Fruit fly (Drosophila melanogaster) whole organism, embryonic: ENCODE data around the gene Nup37.

Experiments
- CG11247 ChIP-seq: fragments of 200-800 bp; sonication (Bioruptor generic); IDR thresholded peaks from 2 replicates; pipeline ENCODE4 v1.3.6; 2022; ENCODE audit warnings: missing biosample characterization, missing genetic modification characterization
- CG11560 ChIP-seq: fragments of 200-800 bp; sonication (Bioruptor generic); IDR thresholded peaks from 3 replicates; pipeline ENCODE4 v1.3.6; 2022; ENCODE audit warnings: missing biosample characterization, missing genetic modification characterization
- CG12744 ChIP-seq: fragments of 200-800 bp; sonication (Bioruptor generic); optimal IDR thresholded peaks from 2 replicates; lab custom pipeline; 2016; ENCODE audit warnings: missing biosample characterization, missing genetic modification characterization
- CG14710 ChIP-seq: fragments of 200-800 bp; sonication (Bioruptor generic); optimal IDR thresholded peaks from 3 replicates; lab custom pipeline; 2019; ENCODE audit warnings: missing biosample characterization, mild to moderate bottlenecking, missing genetic modification characterization, moderate library complexity
- CG16863 ChIP-seq: fragments of 200-800 bp; sonication (Bioruptor generic); optimal IDR thresholded peaks from 3 replicates; lab custom pipeline; 2016; ENCODE audit warnings: missing biosample characterization, missing genetic modification characterization
- CG2678 ChIP-seq: fragments of 200-800 bp; sonication (Bioruptor generic); optimal IDR thresholded peaks from 3 replicates; lab custom pipeline; 2019; ENCODE audit warnings: missing biosample characterization, mild to moderate bottlenecking, missing genetic modification characterization, moderate library complexity
- CG30431 ChIP-seq: fragments of 200-800 bp; sonication (Bioruptor generic); optimal IDR thresholded peaks from 2 replicates; lab custom pipeline; 2017; ENCODE audit warnings: missing biosample characterization, missing genetic modification characterization
- CG31441 ChIP-seq: fragments of 200-800 bp; sonication (Bioruptor generic); IDR thresholded peaks from 2 replicates; pipeline ENCODE4 v1.3.6; 2022; ENCODE audit warnings: missing biosample characterization, missing genetic modification characterization
- CG3163 ChIP-seq: fragments of 200-800 bp; sonication (Bioruptor generic); optimal IDR thresholded peaks from 3 replicates; lab custom pipeline; 2016; ENCODE audit warnings: missing biosample characterization, missing genetic modification characterization
- CG3995 ChIP-seq: fragments of 200-800 bp; sonication (Bioruptor generic); optimal IDR thresholded peaks from 3 replicates; lab custom pipeline; 2016; ENCODE audit warnings: missing biosample characterization, missing genetic modification characterization
- CG43689 ChIP-seq: fragments of 200-800 bp; sonication (Bioruptor generic); IDR thresholded peaks from 2 replicates; pipeline ENCODE4 v1.3.6; 2022; ENCODE audit warnings: missing biosample characterization, missing genetic modification characterization
- CG4820 ChIP-seq: fragments of 200-800 bp; sonication (Bioruptor generic); optimal IDR thresholded peaks from 3 replicates; lab custom pipeline; 2016; ENCODE audit warnings: missing biosample characterization, missing genetic modification characterization
- CG6791 ChIP-seq: fragments of 200-800 bp; sonication (Bioruptor generic); IDR thresholded peaks from 3 replicates; pipeline ENCODE4 v1.3.6; 2022; ENCODE audit warnings: missing biosample characterization, missing genetic modification characterization; ENCODE audit not compliant: partially characterized antibody
- CG8944 ChIP-seq: fragments of 200-800 bp; sonication (Bioruptor generic); optimal IDR thresholded peaks from 3 replicates; lab custom pipeline; 2016; ENCODE audit warnings: missing biosample characterization, missing genetic modification characterization
- CG9817 ChIP-seq: fragments of 200-800 bp; sonication (Bioruptor generic); optimal IDR thresholded peaks from 2 replicates; lab custom pipeline; 2018; ENCODE audit warnings: missing biosample characterization, mild to moderate bottlenecking, missing genetic modification characterization, moderate library complexity
- CG9932 ChIP-seq: fragments of 200-800 bp; sonication (Bioruptor generic); IDR thresholded peaks from 2 replicates; pipeline ENCODE4 v1.3.6; 2022; ENCODE audit warnings: missing biosample characterization, missing genetic modification characterization
- Doc2 ChIP-seq: fragments of 200-800 bp; sonication (Bioruptor generic); IDR thresholded peaks from 2 replicates; pipeline ENCODE4 v1.3.6; 2022; ENCODE audit warnings: missing biosample characterization, missing genetic modification characterization
- Dp ChIP-seq: fragments of 200-800 bp; sonication (Bioruptor generic); optimal IDR thresholded peaks from 2 replicates; lab custom pipeline; 2018; ENCODE audit warnings: missing biosample characterization, mild to moderate bottlenecking, missing genetic modification characterization, moderate library complexity
- Eip74EF ChIP-seq, 2 experiments: fragments of 200-800 bp in 1 of 2; fragments of >200 bp in 1 of 2; sonication (Bioruptor generic) in 1 of 2; optimal IDR thresholded peaks; 2 replicates each; lab custom pipeline; 2017 to 2019; ENCODE audit warnings: missing biosample characterization in 2 of 2, missing genetic modification characterization in 2 of 2, mild to moderate bottlenecking in 1 of 2, moderate library complexity in 1 of 2
- HLHmδ ChIP-seq: fragments of 200-800 bp; sonication (Bioruptor generic); optimal IDR thresholded peaks from 2 replicates; lab custom pipeline; 2018; ENCODE audit warnings: missing biosample characterization, mild to moderate bottlenecking, missing genetic modification characterization, moderate library complexity
- Hmr ChIP-seq: fragments of 200-800 bp; sonication (Bioruptor generic); optimal IDR thresholded peaks from 3 replicates; lab custom pipeline; 2017; ENCODE audit warnings: mild to moderate bottlenecking, missing biosample characterization, missing genetic modification reagents, missing genetic modification characterization
- Hr39 ChIP-seq: fragments of >200 bp; optimal IDR thresholded peaks from 2 replicates; lab custom pipeline; 2017
- Hr78 ChIP-seq, 2 experiments: fragments of 200-800 bp in 1 of 2; fragments of >200 bp in 1 of 2; sonication (Bioruptor generic) in 1 of 2; optimal IDR thresholded peaks; 2 replicates each; lab custom pipeline; 2017 to 2019; ENCODE audit warnings: missing biosample characterization in 2 of 2, missing genetic modification characterization in 2 of 2, mild to moderate bottlenecking in 1 of 2, moderate library complexity in 1 of 2
- Mes4 ChIP-seq: fragments of 200-800 bp; sonication (Bioruptor generic); optimal IDR thresholded peaks from 2 replicates; lab custom pipeline; 2016; ENCODE audit warnings: missing biosample characterization, missing genetic modification characterization
- PHDP ChIP-seq: fragments of 200-800 bp; sonication (Bioruptor generic); optimal IDR thresholded peaks from 3 replicates; lab custom pipeline; 2018; ENCODE audit warnings: missing biosample characterization, mild to moderate bottlenecking, missing genetic modification characterization, moderate library complexity
- Side ChIP-seq: fragments of 200-800 bp; sonication (Bioruptor generic); optimal IDR thresholded peaks from 2 replicates; lab custom pipeline; 2016; ENCODE audit warnings: missing biosample characterization, missing genetic modification characterization
- Sox100B ChIP-seq: fragments of 200-800 bp; sonication (Bioruptor generic); optimal IDR thresholded peaks from 3 replicates; lab custom pipeline; 2018; ENCODE audit warnings: missing biosample characterization, mild to moderate bottlenecking, missing genetic modification characterization
- Trl ChIP-seq, 3 experiments: fragments of >200 bp in 2 of 3; fragments of 200-800 bp in 1 of 3; sonication (Bioruptor generic) in 1 of 3; optimal IDR thresholded peaks; 2 replicates in 1 of 3; 3 replicates in 2 of 3; lab custom pipeline; 2016 to 2017; ENCODE audit warnings: missing biosample characterization in 1 of 3, missing genetic modification characterization in 1 of 3
- ac ChIP-seq: fragments of 200-800 bp; sonication (Bioruptor generic); optimal IDR thresholded peaks from 3 replicates; lab custom pipeline; 2017; ENCODE audit warnings: missing biosample characterization, mild to moderate bottlenecking, missing genetic modification characterization
- bsh ChIP-seq, 2 experiments: fragments of 200-800 bp; sonication (Bioruptor generic); optimal IDR thresholded peaks; 2 replicates each; lab custom pipeline; 2017 to 2018; ENCODE audit warnings: mild to moderate bottlenecking in 2 of 2, missing biosample characterization in 2 of 2, missing genetic modification characterization in 2 of 2, moderate library complexity in 1 of 2
- cato ChIP-seq: fragments of 200-800 bp; sonication (Bioruptor generic); optimal IDR thresholded peaks from 2 replicates; lab custom pipeline; 2016; ENCODE audit warnings: missing biosample characterization, missing genetic modification characterization, borderline replicate concordance
- cwo ChIP-seq: fragments of 200-800 bp; sonication (Bioruptor generic); optimal IDR thresholded peaks from 3 replicates; lab custom pipeline; 2017; ENCODE audit warnings: missing biosample characterization, missing genetic modification characterization, mild to moderate bottlenecking, moderate library complexity, missing genetic modification reagents
- ewg ChIP-seq: fragments of 200-800 bp; sonication (Bioruptor generic); optimal IDR thresholded peaks from 3 replicates; lab custom pipeline; 2017; ENCODE audit warnings: mild to moderate bottlenecking, missing biosample characterization, missing genetic modification reagents, missing genetic modification characterization
- fd102C ChIP-seq: fragments of 200-800 bp; sonication (Bioruptor generic); optimal IDR thresholded peaks from 2 replicates; lab custom pipeline; 2018; ENCODE audit warnings: missing biosample characterization, mild to moderate bottlenecking, missing genetic modification characterization, moderate library complexity
- fd64A ChIP-seq: fragments of 200-800 bp; sonication (Bioruptor generic); optimal IDR thresholded peaks from 3 replicates; lab custom pipeline; 2018; ENCODE audit warnings: missing biosample characterization, mild to moderate bottlenecking, missing genetic modification characterization
- gcm2 ChIP-seq: fragments of 200-800 bp; sonication (Bioruptor generic); optimal IDR thresholded peaks from 2 replicates; lab custom pipeline; 2016; ENCODE audit warnings: missing biosample characterization, missing genetic modification characterization
- ken ChIP-seq: fragments of 200-800 bp; sonication (Bioruptor generic); IDR thresholded peaks from 3 replicates; pipeline ENCODE4 v1.3.6; 2022; ENCODE audit warnings: missing biosample characterization, missing genetic modification characterization
- lov ChIP-seq, 2 experiments: fragments of 200-800 bp in 1 of 2; fragments of >200 bp in 1 of 2; sonication (Bioruptor generic) in 1 of 2; IDR thresholded peaks in 1 of 2; optimal IDR thresholded peaks in 1 of 2; 2 replicates in 1 of 2; 3 replicates in 1 of 2; pipeline versions ENCODE4 v1.3.6 to Lab custom; 2017 to 2022; ENCODE audit warnings: missing biosample characterization in 1 of 2, missing genetic modification characterization in 1 of 2
- nau ChIP-seq: fragments of 200-800 bp; sonication (Bioruptor generic); optimal IDR thresholded peaks from 3 replicates; lab custom pipeline; 2017; ENCODE audit warnings: missing biosample characterization, mild to moderate bottlenecking, missing genetic modification characterization, missing genetic modification reagents
- otp ChIP-seq: fragments of 200-800 bp; sonication (Bioruptor generic); IDR thresholded peaks from 3 replicates; pipeline ENCODE4, ENCODE4 v1.3.6; 2022; ENCODE audit warnings: missing biosample characterization, missing genetic modification characterization
- p53 ChIP-seq: fragments of 200-800 bp; sonication (Bioruptor generic); optimal IDR thresholded peaks from 2 replicates; lab custom pipeline; 2016; ENCODE audit warnings: missing biosample characterization, missing genetic modification characterization
- peb ChIP-seq: fragments of 200-800 bp; sonication (Bioruptor generic); IDR thresholded peaks from 2 replicates; pipeline ENCODE4 v1.3.6; 2022; ENCODE audit warnings: missing biosample characterization, missing genetic modification characterization
- pnt ChIP-seq: fragments of 200-800 bp; sonication (Bioruptor generic); optimal IDR thresholded peaks from 3 replicates; lab custom pipeline; 2016; ENCODE audit warnings: missing biosample characterization, missing genetic modification characterization
- salm ChIP-seq: fragments of 200-800 bp; sonication (Bioruptor generic); optimal IDR thresholded peaks from 2 replicates; lab custom pipeline; 2018; ENCODE audit warnings: missing biosample characterization, mild to moderate bottlenecking, missing genetic modification characterization
- slp2 ChIP-seq: fragments of 200-800 bp; sonication (Bioruptor generic); optimal IDR thresholded peaks from 2 replicates; lab custom pipeline; 2016; ENCODE audit warnings: missing biosample characterization, missing genetic modification characterization
- sqz ChIP-seq: fragments of 200-800 bp; sonication (Bioruptor generic); optimal IDR thresholded peaks from 3 replicates; lab custom pipeline; 2018; ENCODE audit warnings: missing biosample characterization, mild to moderate bottlenecking, missing genetic modification characterization
- ssp ChIP-seq: fragments of 200-800 bp; sonication (Bioruptor generic); IDR thresholded peaks from 2 replicates; pipeline ENCODE4 v1.3.6; 2022; ENCODE audit warnings: missing biosample characterization, missing genetic modification characterization
- tap ChIP-seq: fragments of 200-800 bp; optimal IDR thresholded peaks from 3 replicates; lab custom pipeline; 2019; ENCODE audit warnings: missing biosample characterization, mild to moderate bottlenecking, missing genetic modification characterization, moderate library complexity
- toy ChIP-seq: fragments of 200-800 bp; sonication (Bioruptor generic); IDR thresholded peaks from 2 replicates; pipeline ENCODE4 v1.3.6; 2022; ENCODE audit warnings: missing biosample characterization, missing genetic modification characterization

Gene Nup37

DNA sequence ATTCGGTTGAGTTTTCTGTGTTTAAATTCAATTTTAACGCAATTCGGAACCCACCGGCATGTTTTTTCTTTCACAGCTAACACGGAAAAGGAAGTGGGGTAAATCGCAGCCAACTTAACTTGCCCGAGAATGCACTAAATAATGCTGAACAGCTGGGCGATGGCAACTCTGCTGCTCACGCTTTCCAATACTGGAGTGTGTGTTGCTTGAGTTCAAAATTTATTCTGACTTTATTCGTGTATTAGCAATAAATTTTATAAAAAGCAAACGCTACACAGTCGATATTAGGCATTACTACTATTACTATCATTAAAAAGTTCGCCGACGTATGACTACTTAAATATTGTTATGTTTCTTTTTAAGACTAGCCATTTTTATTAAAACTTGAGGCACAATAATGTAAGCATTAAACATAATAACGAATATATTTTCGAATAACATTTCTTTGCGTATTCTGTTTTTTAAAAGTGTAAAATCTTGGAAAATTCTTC, at the start of gene Nup37, which contains the start of gene RpS27 (continued):
- peak; percentile 99 for TF ChIP-seq ken (GFP tag; lab: Robert Waterston, UW)
- peak; percentile 95 for TF ChIP-seq toy
- TF ChIP-seq CG31441, result peak; percentile 98
- peak in 1 of 2 experiments; percentile 93 for TF ChIP-seq Eip74EF (GFP tag; optimal IDR thresholded peaks at IDR 0.05; lab: Kevin White, UChicago)
- no peak for TF ChIP-seq Trl (optimal IDR thresholded peaks at IDR 0.05; lab: Kevin White, UChicago)
- peak; percentile 99 for TF ChIP-seq Trl (GFP tag; optimal IDR thresholded peaks at IDR 0.05; lab: Kevin White, UChicago)
- TF ChIP-seq sqz, result peak; percentile 98
- peak; percentile 90 for TF ChIP-seq salm
- peak; percentile 97 for TF ChIP-seq CG14710
- TF ChIP-seq CG2678 (tag; lab: Kevin White, UChicago), result peak; percentile 92
- TF ChIP-seq CG3995 (GFP tag; lab: Kevin White, UChicago), result peak; percentile 89
- TF ChIP-seq CG16863, result peak; percentile 98
- TF ChIP-seq Hr78 (GFP tag; optimal IDR thresholded peaks at IDR 0.05; lab: Kevin White, UChicago), result no peak
- TF ChIP-seq lov (optimal IDR thresholded peaks at IDR 0.05; lab: Kevin White, UChicago), result no peak
- TF ChIP-seq lov (GFP tag; IDR thresholded peaks at IDR 0.05; lab: Robert Waterston, UW), result peak; percentile 99
- TF ChIP-seq ssp, result peak; percentile 90
- peak; percentile 97 for TF ChIP-seq Sox100B (GFP tag; lab: Kevin White, UChicago)
- TF ChIP-seq fd102C, result peak; percentile 95
- TF ChIP-seq cato, result peak; percentile 96
- peak; percentile 94 for TF ChIP-seq Doc2 (GFP tag; lab: Robert Waterston, UW)
- peak; percentile 95 for TF ChIP-seq CG43689 (GFP tag; lab: Robert Waterston, UW)
- peak; percentile 99 for TF ChIP-seq Hmr
- TF ChIP-seq otp (GFP tag; lab: Robert Waterston, UW), result peak; percentile 98
- peak; percentile 98 for TF ChIP-seq CG8944
- peak; percentile 98 for TF ChIP-seq CG30431
- peak; percentile 98 for TF ChIP-seq nau (GFP tag; lab: Kevin White, UChicago)
- peak; percentile 32; the same call in 1 of the 3 replicates for TF ChIP-seq CG6791 (GFP tag; lab: Robert Waterston, UW)
- peak; percentile 96 for TF ChIP-seq CG12744 (GFP tag; lab: Kevin White, UChicago)
- peak; percentile 88 for TF ChIP-seq tap (tag; lab: Kevin White, UChicago)
- TF ChIP-seq Side (GFP tag; lab: Kevin White, UChicago), result peak; percentile 99
- peak; percentile 77 for TF ChIP-seq Dp
- TF ChIP-seq p53 (GFP tag; lab: Kevin White, UChicago), result peak; percentile 98
- peak; percentile 98 for TF ChIP-seq CG9932 (GFP tag; lab: Robert Waterston, UW)
- peak; percentile 99 for TF ChIP-seq ac
- peak; percentile 91 for TF ChIP-seq pnt (GFP tag; lab: Kevin White, UChicago)
- TF ChIP-seq PHDP (tag; lab: Kevin White, UChicago), result peak; percentile 96
- peak; percentile 98 for TF ChIP-seq fd64A (GFP tag; lab: Kevin White, UChicago)
- TF ChIP-seq peb (GFP tag; lab: Robert Waterston, UW), result peak; percentile 89
- TF ChIP-seq CG9817 (tag; lab: Kevin White, UChicago), result peak; percentile 99
- TF ChIP-seq bsh (GFP tag; optimal IDR thresholded peaks at IDR 0.05; lab: Kevin White, UChicago), result peak; percentile 50 to 93
- peak; percentile 89 for TF ChIP-seq CG11560 (tag; lab: Robert Waterston, UW)
- peak; percentile 100 for TF ChIP-seq HLHmδ
- TF ChIP-seq Mes4 (GFP tag; lab: Kevin White, UChicago), result peak; percentile 99
- TF ChIP-seq slp2 (GFP tag; lab: Kevin White, UChicago), result peak; percentile 99
- TF ChIP-seq CG4820 (GFP tag; lab: Kevin White, UChicago), result peak; percentile 97
- TF ChIP-seq ewg (GFP tag; lab: Kevin White, UChicago), result peak; percentile 95
- peak; percentile 94 for TF ChIP-seq CG3163 (GFP tag; lab: Kevin White, UChicago)
- TF ChIP-seq Hr39 (lab: Kevin White, UChicago), result no peak
- TF ChIP-seq cwo, result peak; percentile 91
- peak; percentile 99 for TF ChIP-seq CG11247 (GFP tag; lab: Robert Waterston, UW)
- TF ChIP-seq gcm2 (GFP tag; lab: Kevin White, UChicago), result peak; percentile 98
